Worm (Caenorhabditis elegans) whole organism, L4/young adult: Measurements from ENCODE around the gene mrck-1.

Experiments used
- W03F9.2 ChIP-seq: fragments of 150-350 bp; optimal IDR thresholded peaks from 2 replicates; lab custom pipeline; 2014; ENCODE audit warnings: missing biosample characterization, missing genetic modification characterization
- dao-5 ChIP-seq: sonication (generic microtip); optimal IDR thresholded peaks from 2 replicates; lab custom pipeline; 2016; ENCODE audit warnings: missing genotype, missing genetic modification characterization, moderate library complexity, missing compliant biosample characterization
- him-1 ChIP-seq: sonication (generic microtip); optimal IDR thresholded peaks from 2 replicates; lab custom pipeline; 2016; ENCODE audit warnings: missing genotype, missing genetic modification reagents, missing genetic modification characterization, missing compliant biosample characterization

ce11 chrV:6253936-6254335 lies 13.2 kb downstream of the mrck-1 start:
- TF ChIP-seq him-1 (tag; lab: Kevin White, UChicago) (no peak), W03F9.2 (tag; lab: Kevin White, UChicago) (no peak), dao-5 (no peak)
